Worm (Caenorhabditis elegans) whole organism, L2 larva: ENCODE results near the gene pac-1.

Experiments used
- C34F6.9 ChIP-seq: fragments of 150-350 bp; optimal IDR thresholded peaks from 2 replicates; lab custom pipeline; 2014; ENCODE audit warnings: missing biosample characterization, missing genetic modification characterization
- R02D3.7 ChIP-seq: fragments of 150-350 bp; optimal IDR thresholded peaks from 2 replicates; lab custom pipeline; 2014; ENCODE audit warnings: missing biosample characterization, missing genetic modification characterization
- Y55F3AM.14 ChIP-seq: fragments of 200-800 bp; sonication (Bioruptor generic); optimal IDR thresholded peaks from 2 replicates; lab custom pipeline; 2018; ENCODE audit warnings: mild to moderate bottlenecking, missing genetic modification characterization, missing compliant biosample characterization
- ZK546.5 ChIP-seq: sonication (generic microtip); optimal IDR thresholded peaks from 2 replicates; lab custom pipeline; 2017; ENCODE audit warnings: missing biosample characterization, missing genetic modification characterization
- alr-1 ChIP-seq: fragments of 150-350 bp; optimal IDR thresholded peaks from 2 replicates; lab custom pipeline; 2014; ENCODE audit warnings: missing biosample characterization, missing genetic modification characterization
- aly-2 ChIP-seq: fragments of 150-350 bp; optimal IDR thresholded peaks from 2 replicates; lab custom pipeline; 2014; ENCODE audit warnings: missing biosample characterization, missing genetic modification characterization
- ama-1 ChIP-seq: fragments of 150-350 bp; optimal IDR thresholded peaks from 2 replicates; lab custom pipeline; 2018; ENCODE audit warnings: inconsistent platforms
- crh-2 ChIP-seq: sonication (generic microtip); optimal IDR thresholded peaks from 2 replicates; lab custom pipeline; 2017; ENCODE audit warnings: missing biosample characterization, missing genetic modification characterization
- dmd-4 ChIP-seq: sonication (generic microtip); optimal IDR thresholded peaks from 2 replicates; lab custom pipeline; 2017; ENCODE audit warnings: missing biosample characterization, missing genetic modification characterization
- egl-27 ChIP-seq: sonication (generic microtip); optimal IDR thresholded peaks from 3 replicates; lab custom pipeline; 2017; ENCODE audit warnings: missing biosample characterization, missing genetic modification reagents, missing genetic modification characterization
- elt-1 ChIP-seq: fragments of 150-350 bp; optimal IDR thresholded peaks from 2 replicates; lab custom pipeline; 2014; ENCODE audit warnings: missing biosample characterization, missing genetic modification characterization
- elt-3 ChIP-seq: sonication (generic microtip); optimal IDR thresholded peaks from 2 replicates; lab custom pipeline; 2017; ENCODE audit warnings: missing biosample characterization, missing genetic modification characterization
- fos-1 ChIP-seq: fragments of 150-350 bp; optimal IDR thresholded peaks from 2 replicates; lab custom pipeline; 2014; ENCODE audit warnings: missing biosample characterization, missing genetic modification characterization
- gmeb-1 ChIP-seq: fragments of 150-350 bp; optimal IDR thresholded peaks from 2 replicates; lab custom pipeline; 2014; ENCODE audit warnings: missing biosample characterization, missing genetic modification characterization
- lin-11 ChIP-seq: fragments of 150-350 bp; sonication (generic microtip); optimal IDR thresholded peaks from 2 replicates; lab custom pipeline; 2014; ENCODE audit warnings: missing biosample characterization, missing genetic modification characterization, inconsistent platforms, mixed read lengths
- lsy-2 ChIP-seq, 2 experiments: fragments of 150-350 bp in 1 of 2; sonication (generic microtip) in 1 of 2; optimal IDR thresholded peaks; 2 replicates each; lab custom pipeline; 2014 to 2017; ENCODE audit warnings: missing biosample characterization in 2 of 2, missing genetic modification characterization in 2 of 2
- mab-5 ChIP-seq: fragments of 150-350 bp; optimal IDR thresholded peaks from 2 replicates; lab custom pipeline; 2014; ENCODE audit warnings: missing biosample characterization, missing genetic modification characterization
- mbf-1 ChIP-seq: sonication (generic microtip); optimal IDR thresholded peaks from 2 replicates; lab custom pipeline; 2017; ENCODE audit warnings: missing biosample characterization, missing genetic modification characterization
- mdl-1 ChIP-seq, 2 experiments: fragments of 150-350 bp in 1 of 2; sonication (generic microtip) in 1 of 2; optimal IDR thresholded peaks; 2 replicates each; lab custom pipeline; 2017; ENCODE audit warnings: missing biosample characterization in 2 of 2, missing genetic modification characterization in 2 of 2
- nhr-10 ChIP-seq: sonication (generic microtip); optimal IDR thresholded peaks from 2 replicates; lab custom pipeline; 2017; ENCODE audit warnings: missing biosample characterization, missing genetic modification characterization
- nhr-11 ChIP-seq: fragments of 150-350 bp; optimal IDR thresholded peaks from 2 replicates; lab custom pipeline; 2014; ENCODE audit warnings: missing biosample characterization, missing genetic modification characterization
- nhr-12 ChIP-seq: fragments of 150-350 bp; optimal IDR thresholded peaks from 2 replicates; lab custom pipeline; 2014; ENCODE audit warnings: missing biosample characterization, missing genetic modification characterization
- nhr-129 ChIP-seq: fragments of 150-350 bp; optimal IDR thresholded peaks from 2 replicates; lab custom pipeline; 2014; ENCODE audit warnings: missing biosample characterization, missing genetic modification characterization
- nhr-21 ChIP-seq: fragments of 150-350 bp; optimal IDR thresholded peaks from 2 replicates; lab custom pipeline; 2014; ENCODE audit warnings: missing biosample characterization, missing genetic modification characterization
- nhr-23 ChIP-seq: fragments of 150-350 bp; optimal IDR thresholded peaks from 2 replicates; lab custom pipeline; 2014; ENCODE audit warnings: missing biosample characterization, missing genetic modification reagents, missing genetic modification characterization
- nhr-237 ChIP-seq: fragments of 150-350 bp; optimal IDR thresholded peaks from 2 replicates; lab custom pipeline; 2014; ENCODE audit warnings: missing biosample characterization, missing genetic modification characterization
- nhr-6 ChIP-seq: fragments of 150-350 bp; optimal IDR thresholded peaks from 2 replicates; lab custom pipeline; 2014; ENCODE audit warnings: missing biosample characterization, missing genetic modification characterization
- peb-1 ChIP-seq: fragments of 150-350 bp; optimal IDR thresholded peaks from 2 replicates; lab custom pipeline; 2014; ENCODE audit warnings: missing biosample characterization, missing genetic modification characterization
- sma-3 ChIP-seq: sonication (generic microtip); optimal IDR thresholded peaks from 2 replicates; lab custom pipeline; 2016; ENCODE audit warnings: missing genetic modification reagents, missing genetic modification characterization, missing compliant biosample characterization
- snpc-4 ChIP-seq: fragments of 150-350 bp; optimal IDR thresholded peaks from 2 replicates; lab custom pipeline; 2014; ENCODE audit warnings: missing biosample characterization, missing genetic modification characterization
- unc-39 ChIP-seq: fragments of 150-350 bp; optimal IDR thresholded peaks from 2 replicates; lab custom pipeline; 2014; ENCODE audit warnings: missing biosample characterization, missing genetic modification characterization
- unc-55 ChIP-seq: fragments of 150-350 bp; sonication (generic microtip); optimal IDR thresholded peaks from 3 replicates; lab custom pipeline; 2014; ENCODE audit warnings: missing biosample characterization, missing genetic modification reagents, missing genetic modification characterization
- zag-1 ChIP-seq: fragments of 150-350 bp; optimal IDR thresholded peaks from 2 replicates; lab custom pipeline; 2014; ENCODE audit warnings: missing biosample characterization, missing genetic modification characterization
- ztf-11 ChIP-seq: sonication (generic microtip); optimal IDR thresholded peaks from 2 replicates; lab custom pipeline; 2017; ENCODE audit warnings: missing biosample characterization, missing genetic modification characterization
- ztf-4 ChIP-seq: fragments of 150-350 bp; optimal IDR thresholded peaks from 2 replicates; lab custom pipeline; 2014; ENCODE audit warnings: missing biosample characterization, missing genetic modification characterization

pac-1 gene

DNA sequence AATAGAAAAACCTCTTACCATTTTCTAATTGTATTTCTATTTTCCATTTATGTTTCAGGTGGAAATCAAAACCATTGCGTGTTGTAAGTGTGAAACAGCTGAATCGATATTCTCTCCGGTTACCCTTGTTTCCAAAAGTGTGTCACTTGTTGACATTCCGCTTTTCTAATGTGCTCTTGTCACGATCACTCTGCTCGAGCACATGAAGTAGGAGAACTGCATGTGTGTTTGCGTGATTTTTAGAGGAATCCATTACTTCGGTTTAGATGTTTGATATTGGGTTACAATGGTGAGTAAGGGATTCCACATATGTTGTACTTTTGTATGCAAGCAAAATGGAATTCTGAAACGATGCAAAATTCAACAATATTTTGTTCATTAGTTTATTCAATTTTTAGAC, 44.3 kb upstream of the pac-1 start:
- TF ChIP-seq ama-1 (lab: Kevin White, UChicago) (peak; percentile 73), snpc-4 (tag; lab: Kevin White, UChicago) (no peak), mab-5 (tag; lab: Kevin White, UChicago) (no peak), egl-27 (tag; lab: Kevin White, UChicago) (no peak), nhr-129 (tag; lab: Kevin White, UChicago) (peak; percentile 24)

DNA sequence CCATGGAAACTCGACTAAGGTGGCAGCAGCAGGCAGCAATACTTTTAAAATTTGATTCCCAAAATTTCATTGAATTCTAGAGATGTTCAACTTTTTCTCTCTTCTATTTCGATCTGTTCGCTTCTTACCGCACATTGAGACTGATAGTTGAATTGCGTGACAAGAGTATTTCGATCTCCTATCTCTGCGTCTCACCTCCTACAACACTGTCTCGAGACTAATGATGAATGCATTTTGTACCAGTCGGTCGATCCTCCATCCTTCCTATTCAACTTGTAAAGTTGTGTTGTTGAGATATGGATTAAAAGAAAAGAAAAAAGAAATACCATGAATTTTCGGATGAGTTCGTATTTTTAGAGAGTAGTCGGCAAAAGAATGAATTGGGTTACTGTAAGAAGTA, 43.6 kb upstream of the pac-1 start:
- TF ChIP-seq gmeb-1 (no peak), zag-1 (tag; lab: Kevin White, UChicago) (no peak), unc-55 (GFP tag; lab: Kevin White, UChicago) (peak; percentile 8), aly-2 (no peak)

DNA sequence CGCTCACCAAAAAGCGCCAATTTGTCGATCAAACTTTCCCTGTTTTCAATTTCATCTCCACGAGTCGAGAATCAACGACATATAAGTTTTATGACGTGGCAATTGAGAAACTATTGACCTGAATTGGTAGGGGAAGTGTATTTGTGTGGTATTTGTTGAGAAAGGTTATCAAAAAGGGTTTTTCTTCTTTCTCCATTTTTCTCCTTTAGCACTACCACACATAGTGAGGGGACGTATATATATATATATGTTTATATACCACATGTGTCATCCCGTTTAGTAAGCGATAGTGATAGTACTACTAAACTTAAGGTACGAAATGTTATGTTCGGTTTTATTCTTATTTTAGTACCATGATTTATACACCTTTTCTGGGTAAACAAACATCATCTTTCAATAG, 37.2 kb upstream of the pac-1 start:
- no peak for TF ChIP-seq nhr-12 (tag; lab: Kevin White, UChicago)
- TF ChIP-seq nhr-6, result no peak
- TF ChIP-seq ZK546.5 (tag; lab: Kevin White, UChicago), result no peak
- TF ChIP-seq crh-2 (tag; lab: Kevin White, UChicago), result no peak
- no peak for TF ChIP-seq dmd-4 (tag; lab: Kevin White, UChicago)
- TF ChIP-seq ztf-4 (tag; lab: Kevin White, UChicago), result no peak
- no peak for TF ChIP-seq nhr-10
- no peak for TF ChIP-seq R02D3.7 (tag; lab: Kevin White, UChicago)
- TF ChIP-seq ama-1 (lab: Kevin White, UChicago), result no peak
- TF ChIP-seq egl-27 (tag; lab: Kevin White, UChicago), result no peak
- TF ChIP-seq alr-1 (tag; lab: Kevin White, UChicago), result no peak
- no peak for TF ChIP-seq nhr-21
- TF ChIP-seq lsy-2 (tag; optimal IDR thresholded peaks at IDR 0.05; lab: Kevin White, UChicago), result no peak
- TF ChIP-seq nhr-11 (tag; lab: Kevin White, UChicago), result no peak
- no peak for TF ChIP-seq aly-2
- no peak for TF ChIP-seq fos-1 (tag; lab: Kevin White, UChicago)
- no peak for TF ChIP-seq nhr-237 (tag; lab: Kevin White, UChicago)
- TF ChIP-seq sma-3 (GFP tag; lab: Kevin White, UChicago), result no peak

- TF ChIP-seq lsy-2 (tag; optimal IDR thresholded peaks at IDR 0.05; lab: Kevin White, UChicago), result peak in 1 of 2 experiments; percentile 88
- TF ChIP-seq fos-1 (tag; lab: Kevin White, UChicago), result no peak
These were observed 33.4 kb upstream of the pac-1 start for ce11 chrIII:8461410-8461809.

ce11 chrIII:8466735-8467134, 28.1 kb upstream of the pac-1 start, which contains the start of gene mig-39:
TSS of gene mig-39 (plus strand) at chrIII:8467035.
- TF ChIP-seq nhr-10 (no peak), unc-39 (tag; lab: Kevin White, UChicago) (no peak), ZK546.5 (tag; lab: Kevin White, UChicago) (no peak), nhr-12 (tag; lab: Kevin White, UChicago) (no peak), ztf-11 (tag; lab: Kevin White, UChicago) (no peak), ama-1 (lab: Kevin White, UChicago) (no peak), mdl-1 (tag; optimal IDR thresholded peaks at IDR 0.05; lab: Kevin White, UChicago) (no peak), Y55F3AM.14 (no peak), ztf-4 (tag; lab: Kevin White, UChicago) (no peak), nhr-129 (tag; lab: Kevin White, UChicago) (no peak), elt-1 (tag; lab: Kevin White, UChicago) (no peak), lsy-2 (tag; optimal IDR thresholded peaks at IDR 0.05; lab: Kevin White, UChicago) (no peak), mab-5 (tag; lab: Kevin White, UChicago) (no peak)
- TF ChIP-seq, all 48 proteins: peak for 0

- TF ChIP-seq mdl-1 (tag; optimal IDR thresholded peaks at IDR 0.05; lab: Kevin White, UChicago) (no peak), Y55F3AM.14 (no peak), nhr-11 (tag; lab: Kevin White, UChicago) (no peak), mab-5 (tag; lab: Kevin White, UChicago) (no peak), unc-39 (tag; lab: Kevin White, UChicago) (no peak), peb-1 (tag; lab: Kevin White, UChicago) (no peak), elt-3 (tag; lab: Kevin White, UChicago) (no peak), mbf-1 (no peak), nhr-10 (no peak), aly-2 (no peak), nhr-12 (tag; lab: Kevin White, UChicago) (no peak), lin-11 (no peak), nhr-6 (no peak), lsy-2 (tag; optimal IDR thresholded peaks at IDR 0.05; lab: Kevin White, UChicago) (no peak), nhr-23 (no peak), C34F6.9 (tag; lab: Kevin White, UChicago) (no peak), ztf-11 (tag; lab: Kevin White, UChicago) (no peak)
These were observed 27.3 kb upstream of the pac-1 start for ce11 chrIII:8467520-8467919.
